Fruit fly (Drosophila melanogaster) S2 (cell line): ENCODE results near the gene CG8461.

Source experiments
- CG8478 ChIP-seq: fragments of >200 bp; optimal IDR thresholded peaks from 2 replicates; lab custom pipeline; 2018
- CTCF ChIP-seq, 2 experiments: fragments of >200 bp; optimal IDR thresholded peaks; 2 replicates each; lab custom pipeline; 2018

The CG8461 gene

DNA sequence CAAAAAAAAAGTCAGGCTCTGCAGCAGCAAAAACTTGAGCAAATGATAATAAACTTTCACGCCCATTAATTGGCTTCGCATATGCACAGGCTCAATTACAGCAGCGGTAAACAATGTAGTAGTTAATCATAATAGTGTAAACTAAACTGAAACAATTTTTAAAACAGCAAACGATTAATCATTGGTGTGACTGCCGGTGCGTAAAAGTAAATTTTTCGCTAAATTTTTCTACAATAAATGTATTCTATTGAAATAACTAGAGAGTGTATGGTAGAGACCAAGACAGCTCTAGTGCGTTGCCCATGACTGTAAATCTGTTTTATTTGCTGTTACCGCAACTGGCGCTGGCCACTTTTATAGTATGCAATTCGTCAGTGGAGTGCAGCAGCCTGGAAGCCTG lies 15.4 kb downstream of the CG8461 start:
- TF ChIP-seq CG8478 (lab: Kevin White, UChicago), result no peak
- TF ChIP-seq CTCF (optimal IDR thresholded peaks at IDR 0.05; lab: Kevin White, UChicago), result no peak

DNA sequence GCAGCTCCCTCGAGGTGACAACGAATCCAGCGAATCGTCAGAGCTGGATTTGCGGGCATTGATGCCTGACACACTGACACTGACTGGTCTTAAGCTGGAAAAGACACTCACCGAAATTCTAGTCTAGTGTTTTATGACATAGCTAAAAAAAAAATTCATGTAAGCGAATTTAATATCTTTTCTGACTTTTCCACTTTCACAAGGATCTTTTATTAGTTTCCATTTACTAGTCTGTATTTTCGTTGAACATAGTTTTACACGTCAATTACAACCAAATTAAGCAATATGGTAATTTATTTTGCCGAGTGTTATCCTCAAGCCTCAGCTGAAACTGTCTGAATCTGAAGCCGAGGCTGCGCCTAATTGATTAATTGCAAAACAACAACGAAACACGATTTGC lies 17.1 kb downstream of the CG8461 start:
- no peak for TF ChIP-seq CTCF (optimal IDR thresholded peaks at IDR 0.05; lab: Kevin White, UChicago)
- no peak for TF ChIP-seq CG8478 (lab: Kevin White, UChicago)

DNA sequence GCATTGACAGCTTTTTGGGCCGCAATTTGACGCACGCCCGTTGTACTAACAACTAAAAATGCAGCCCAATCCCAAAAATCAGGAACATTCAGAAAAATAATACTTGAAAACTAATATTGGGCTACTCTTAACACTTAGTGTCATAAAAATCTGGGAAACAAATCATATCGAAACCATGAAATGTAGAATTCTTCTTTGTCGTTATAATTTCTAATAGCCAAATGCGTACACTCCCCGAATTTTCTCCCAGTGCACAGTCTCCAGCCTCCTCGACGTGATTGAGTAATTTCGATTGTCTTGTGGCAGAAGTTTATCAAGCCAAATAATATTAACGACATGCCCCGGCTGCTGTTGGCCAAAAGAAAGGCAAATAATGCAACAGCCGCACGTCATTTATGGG lies 19.5 kb downstream of the CG8461 start:
- no peak for TF ChIP-seq CG8478 (lab: Kevin White, UChicago)
- TF ChIP-seq CTCF (optimal IDR thresholded peaks at IDR 0.05; lab: Kevin White, UChicago), result no peak

DNA sequence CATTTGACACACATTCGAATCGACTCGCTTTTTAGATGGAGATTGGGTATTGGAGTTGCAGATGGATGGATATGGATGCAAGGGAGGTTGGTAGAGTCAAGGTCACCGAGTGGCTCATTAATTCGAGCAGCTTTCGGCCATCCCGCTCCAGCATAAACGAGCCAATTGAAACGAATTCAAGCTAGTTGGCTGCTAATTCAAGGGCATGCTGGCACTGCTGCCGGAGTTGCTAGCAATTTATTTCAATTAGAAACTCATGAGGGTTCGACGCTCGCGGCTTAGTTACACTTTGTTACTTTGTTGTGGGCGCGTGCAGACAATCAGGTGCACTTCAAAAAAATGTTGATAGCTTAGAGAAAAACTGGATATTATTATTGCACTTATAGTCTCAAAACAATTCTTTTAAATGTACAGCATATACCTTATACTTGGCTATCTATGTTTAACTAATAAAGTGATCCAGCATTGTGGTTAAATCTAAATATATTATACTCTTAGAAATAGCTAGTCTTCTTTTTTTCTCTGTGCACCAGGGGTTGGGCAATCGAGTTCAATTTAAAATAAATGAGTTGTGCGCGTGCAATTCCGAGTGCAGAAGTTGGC lies 21.0 kb downstream of the CG8461 start:
- TF ChIP-seq CG8478 (lab: Kevin White, UChicago) (no peak), CTCF (optimal IDR thresholded peaks at IDR 0.05; lab: Kevin White, UChicago) (no peak)

DNA sequence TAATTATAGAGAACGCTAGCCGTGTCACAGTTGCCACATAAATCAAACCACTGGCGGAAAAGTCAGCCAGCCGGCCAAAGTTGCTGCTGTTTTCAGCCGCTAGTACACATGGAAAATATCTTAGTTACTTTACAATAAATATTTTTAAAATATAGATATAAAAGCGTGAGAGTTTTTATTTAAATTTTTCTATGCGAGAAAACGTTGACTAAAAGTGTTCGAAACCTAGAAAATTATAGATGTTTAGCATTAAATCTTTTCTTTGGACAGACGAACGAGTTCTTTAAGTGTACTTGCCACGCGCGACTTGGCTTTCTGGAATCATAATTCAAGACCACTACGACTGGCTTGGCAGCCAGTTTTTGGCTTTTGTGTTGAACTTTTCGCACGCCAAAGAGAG lies 27.0 kb downstream of the CG8461 start:
- TF ChIP-seq CG8478 (lab: Kevin White, UChicago) (no peak), CTCF (optimal IDR thresholded peaks at IDR 0.05; lab: Kevin White, UChicago) (no peak)

DNA sequence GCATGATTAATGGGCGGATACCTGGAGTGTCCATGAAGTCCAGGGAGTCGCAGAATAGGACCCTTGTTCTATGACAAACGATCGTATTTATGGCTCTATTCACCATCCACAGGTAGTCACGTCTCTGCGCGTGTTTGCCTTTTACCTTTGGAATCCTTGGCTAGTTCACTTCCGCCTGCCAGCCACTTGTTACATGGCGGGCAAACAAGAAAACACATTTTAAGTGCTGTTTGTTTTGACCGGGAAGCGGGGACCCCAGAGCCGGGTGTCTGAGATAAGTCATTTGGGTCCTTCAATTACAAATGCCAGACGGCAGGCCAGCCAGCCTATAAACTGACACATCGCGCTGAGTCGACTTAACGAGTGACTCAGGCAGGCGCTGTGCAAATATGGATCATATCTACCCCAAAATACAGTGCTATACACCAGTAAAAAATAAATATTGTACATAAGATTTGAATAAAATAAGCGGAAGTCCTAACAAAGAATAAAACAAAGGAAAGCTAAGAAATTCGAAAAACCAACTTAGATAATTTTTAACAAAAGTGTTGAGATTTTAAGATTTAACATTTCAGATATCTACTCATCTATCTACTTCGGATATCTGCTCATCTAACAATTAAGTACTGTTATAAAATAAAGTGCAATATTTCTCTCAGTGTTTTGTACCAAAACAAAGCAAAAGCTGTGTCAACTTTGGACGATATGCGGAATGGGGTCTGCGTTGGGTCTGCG lies 28.7 kb downstream of the CG8461 start:
- TF ChIP-seq CG8478 (lab: Kevin White, UChicago), result no peak
- TF ChIP-seq CTCF (optimal IDR thresholded peaks at IDR 0.05; lab: Kevin White, UChicago), result no peak

DNA sequence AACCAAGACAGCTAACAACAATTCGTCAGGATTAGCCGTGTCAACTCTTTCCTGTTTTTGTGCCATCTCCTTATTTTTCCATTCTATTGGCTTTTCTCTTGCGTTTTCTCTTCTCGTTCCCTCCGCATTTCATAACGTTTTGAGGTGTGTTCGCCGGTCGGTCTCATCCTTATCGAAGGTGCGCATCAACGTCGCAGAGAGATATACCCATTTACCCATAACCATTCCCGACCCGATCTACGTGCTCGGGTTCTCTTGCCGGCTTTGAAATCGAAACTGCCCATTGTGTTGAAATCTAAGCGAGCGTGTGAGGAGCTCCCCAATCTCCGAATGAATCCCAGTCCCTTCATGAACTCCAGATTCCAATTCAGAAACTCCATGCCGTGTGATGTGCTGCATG lies 30.5 kb downstream of the CG8461 start:
- TF ChIP-seq CG8478 (lab: Kevin White, UChicago) (no peak), CTCF (optimal IDR thresholded peaks at IDR 0.05; lab: Kevin White, UChicago) (no peak)

DNA sequence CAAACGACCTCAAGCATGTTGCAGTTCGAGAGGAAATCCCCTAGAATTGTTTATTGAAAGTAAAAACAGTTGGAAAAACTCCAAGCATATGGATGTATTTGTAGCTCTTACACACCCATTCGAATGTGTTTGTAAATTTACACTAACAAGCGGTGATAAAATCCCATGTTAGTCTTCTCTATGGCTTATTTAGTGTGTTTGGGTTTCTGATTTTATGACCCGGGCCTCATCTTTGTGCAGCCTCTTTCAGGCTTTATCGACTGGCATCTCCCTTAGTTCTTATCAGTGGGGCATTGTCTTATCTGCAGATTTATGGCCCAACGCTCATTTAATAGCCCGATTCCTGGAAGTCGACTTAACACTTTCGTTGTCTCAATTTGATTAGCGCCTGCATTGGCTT lies 31.5 kb downstream of the CG8461 start:
- TF ChIP-seq CTCF (optimal IDR thresholded peaks at IDR 0.05; lab: Kevin White, UChicago), result no peak
- no peak for TF ChIP-seq CG8478 (lab: Kevin White, UChicago)

DNA sequence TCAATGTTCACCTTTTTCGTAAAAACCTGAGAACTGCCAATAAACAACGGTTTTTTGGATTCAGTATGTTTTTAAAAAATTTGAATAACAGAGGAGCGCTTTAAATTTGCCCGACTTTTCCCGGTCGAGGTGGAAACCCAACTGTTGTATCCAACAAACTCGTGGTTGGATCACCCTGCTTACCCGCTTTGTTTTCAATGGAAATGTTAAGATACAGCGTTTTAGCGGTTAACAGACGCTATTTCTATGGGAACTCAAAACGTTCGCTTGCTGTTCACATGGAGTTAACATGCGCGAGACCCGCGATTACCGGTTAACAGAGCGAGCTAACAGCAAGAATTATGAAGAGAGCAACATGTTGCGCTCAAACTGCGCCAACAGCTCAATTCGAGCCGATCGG lies 31.9 kb downstream of the CG8461 start, which contains the start of gene cv-c:
TSS of gene cv-c (minus strand) at position 145 of the 400 bp plus-strand sequence.
- TF ChIP-seq CTCF (optimal IDR thresholded peaks at IDR 0.05; lab: Kevin White, UChicago), result no peak
- no peak for TF ChIP-seq CG8478 (lab: Kevin White, UChicago)

DNA sequence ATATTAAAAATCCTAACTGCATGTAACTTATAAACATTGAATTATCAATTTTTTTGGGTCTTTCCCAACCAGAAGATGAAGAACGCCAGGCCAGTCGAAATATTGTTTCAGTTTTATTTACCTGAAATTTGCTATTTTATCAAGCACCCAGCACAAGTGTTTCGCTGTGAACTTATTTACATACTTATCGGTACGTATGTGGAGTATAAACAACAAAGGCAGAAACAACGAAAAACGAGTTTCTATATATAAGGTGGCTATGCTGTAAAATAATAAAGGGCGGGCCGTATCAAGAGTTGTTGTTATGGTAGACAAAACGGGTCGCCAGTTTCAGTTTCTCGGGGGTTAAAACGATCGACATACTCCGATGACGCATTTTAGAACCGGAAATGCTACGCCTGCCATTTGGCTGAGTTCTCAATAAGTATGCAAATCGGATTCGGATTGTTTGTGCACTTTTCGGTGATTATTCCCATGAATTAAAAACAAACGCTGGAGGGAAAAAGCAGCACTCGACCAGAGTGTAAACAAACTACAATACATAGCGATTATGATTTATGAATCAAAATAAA lies 33.7 kb downstream of the CG8461 start:
- TF ChIP-seq CG8478 (lab: Kevin White, UChicago), result no peak

DNA sequence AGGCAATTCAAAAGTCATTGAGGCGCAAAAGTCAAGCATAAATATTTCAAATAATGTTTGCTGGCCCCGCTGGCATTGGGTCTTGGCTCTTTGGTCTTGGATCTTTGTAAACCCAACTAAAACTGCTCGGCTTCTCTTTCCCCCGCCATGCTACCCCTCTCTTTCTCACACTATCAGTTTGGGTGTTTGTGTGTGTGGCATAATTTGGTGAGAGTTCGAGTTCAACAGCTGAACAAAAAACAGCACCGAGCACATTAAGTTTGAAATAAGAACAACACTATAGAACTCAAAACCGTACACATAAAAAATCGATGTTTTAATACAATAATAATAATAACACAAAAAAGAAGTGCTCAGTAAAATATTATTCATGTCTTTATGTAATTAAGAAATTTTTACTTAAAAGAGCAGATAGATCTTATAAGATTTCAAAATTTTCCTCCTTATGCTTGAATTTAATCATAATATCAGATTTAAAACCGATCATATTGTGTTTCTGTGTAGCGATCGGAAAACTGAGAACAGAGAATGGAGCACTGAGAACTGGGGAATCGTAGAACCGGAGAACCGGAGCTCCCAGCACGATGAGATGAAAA lies 34.9 kb downstream of the CG8461 start:
- TF ChIP-seq CTCF (optimal IDR thresholded peaks at IDR 0.05; lab: Kevin White, UChicago), result no peak
- no peak for TF ChIP-seq CG8478 (lab: Kevin White, UChicago)

DNA sequence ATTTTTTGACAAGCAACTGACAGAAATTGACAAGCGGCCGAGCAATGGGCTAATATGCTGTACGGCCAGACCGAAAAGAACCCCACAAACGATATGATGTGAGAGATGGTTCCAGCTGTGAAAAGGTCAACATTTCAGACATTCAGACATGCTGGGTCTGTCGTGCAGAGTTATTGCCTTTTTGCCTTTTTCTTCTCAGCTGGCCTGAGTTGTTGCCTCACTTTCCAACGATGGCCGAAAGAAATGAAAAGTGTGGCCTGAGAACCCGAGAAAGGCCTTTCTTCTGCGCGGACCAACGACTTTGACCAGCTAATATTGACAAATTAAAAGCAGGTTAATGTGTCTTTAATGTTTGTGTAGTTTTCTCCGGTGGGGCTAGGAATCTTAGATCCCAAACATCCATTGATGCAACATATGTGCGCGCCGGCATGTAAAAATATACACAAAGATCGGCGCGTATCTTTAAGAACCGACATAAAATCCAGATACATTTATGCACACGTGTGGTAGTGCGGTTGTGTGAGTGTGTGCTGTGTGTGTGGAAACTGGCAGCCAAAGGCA lies 35.5 kb downstream of the CG8461 start:
- TF ChIP-seq CTCF (optimal IDR thresholded peaks at IDR 0.05; lab: Kevin White, UChicago) (no peak), CG8478 (lab: Kevin White, UChicago) (no peak)

DNA sequence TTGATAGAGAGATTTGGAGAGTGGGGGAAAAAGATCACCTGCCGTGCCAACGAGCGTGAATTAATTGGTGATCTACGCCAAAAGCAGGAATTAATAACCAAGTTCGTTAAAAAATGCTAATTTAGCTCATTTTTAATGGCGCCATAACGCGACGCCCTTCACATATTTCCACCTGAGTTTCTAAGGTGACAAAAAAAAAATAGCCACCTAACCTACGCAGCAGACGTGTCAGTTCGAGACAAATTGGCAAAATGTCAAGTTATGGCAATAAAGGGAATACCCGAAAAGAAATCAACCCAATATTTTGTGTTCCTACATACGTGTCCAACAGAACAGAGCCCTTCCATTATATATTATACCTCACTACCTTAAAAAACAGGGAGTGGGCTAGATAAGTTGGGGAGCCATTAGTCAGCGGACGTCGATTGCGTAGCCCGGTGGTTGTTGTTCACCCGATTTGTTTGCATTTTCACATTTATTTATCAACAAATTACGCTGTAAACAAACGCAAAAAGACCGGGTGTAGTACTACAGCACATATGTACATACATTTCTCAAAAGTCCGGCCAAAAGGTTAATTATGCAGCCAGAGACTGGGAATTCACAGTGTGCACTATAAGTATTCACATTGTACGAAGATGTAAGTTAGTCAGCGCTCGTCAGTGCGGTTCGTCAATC lies 36.2 kb downstream of the CG8461 start:
- TF ChIP-seq CTCF (optimal IDR thresholded peaks at IDR 0.05; lab: Kevin White, UChicago) (no peak), CG8478 (lab: Kevin White, UChicago) (no peak)

DNA sequence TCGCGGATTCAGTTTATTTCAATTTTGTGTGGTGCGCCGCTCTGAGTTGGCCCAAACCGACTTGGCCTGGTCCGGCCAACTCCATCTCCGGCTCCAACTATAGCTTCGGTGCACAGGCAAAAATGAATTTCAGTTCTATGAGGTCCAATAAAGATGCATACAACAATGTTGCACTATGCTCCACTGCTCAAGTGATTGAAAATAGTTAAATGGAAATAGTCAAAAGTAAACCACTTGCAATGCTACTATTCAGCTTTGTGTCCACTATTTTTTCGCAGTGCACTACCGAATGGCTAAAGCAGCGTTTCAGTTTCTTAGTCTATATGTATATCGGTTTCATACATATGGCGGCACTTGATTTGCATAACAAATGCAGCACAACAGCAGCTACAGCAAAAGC lies 37.2 kb downstream of the CG8461 start:
- no peak for TF ChIP-seq CG8478 (lab: Kevin White, UChicago)
- TF ChIP-seq CTCF (optimal IDR thresholded peaks at IDR 0.05; lab: Kevin White, UChicago), result no peak
